Worm (Caenorhabditis elegans) whole organism, young adult: ENCODE data around the gene F44G4.7.

Experiments
- B0019.2 ChIP-seq: fragments of 200-800 bp; sonication (Bioruptor generic); conservative IDR thresholded peaks from 2 replicates; pipeline ENCODE4 v1.3.6; 2022; ENCODE audit warnings: missing genetic modification reagents, missing genetic modification characterization, missing compliant biosample characterization
- F22D6.2 ChIP-seq: sonication (generic microtip); optimal IDR thresholded peaks from 2 replicates; lab custom pipeline; 2016; ENCODE audit warnings: mild to moderate bottlenecking, missing genetic modification characterization, missing compliant biosample characterization
- K12H6.12 ChIP-seq: fragments of 200-800 bp; sonication (Bioruptor generic); optimal IDR thresholded peaks from 2 replicates; lab custom pipeline; 2018; ENCODE audit warnings: mild to moderate bottlenecking, missing genetic modification characterization, missing compliant biosample characterization
- T07F8.4 ChIP-seq: sonication (generic microtip); optimal IDR thresholded peaks from 2 replicates; lab custom pipeline; 2016; ENCODE audit warnings: mild to moderate bottlenecking, missing genetic modification characterization, moderate library complexity, missing compliant biosample characterization
- Y53F4B.3 ChIP-seq: fragments of 200-800 bp; sonication (Bioruptor generic); IDR thresholded peaks from 2 replicates; pipeline ENCODE4 v1.3.6; 2022; ENCODE audit warnings: missing genetic modification reagents, missing genetic modification characterization, missing compliant biosample characterization
- ccch-3 ChIP-seq: fragments of 200-800 bp; sonication (Bioruptor generic); optimal IDR thresholded peaks from 2 replicates; lab custom pipeline; 2018; ENCODE audit warnings: mild to moderate bottlenecking, missing genetic modification characterization, missing compliant biosample characterization
- cebp-1 ChIP-seq, 2 experiments: fragments of 200-800 bp in 1 of 2; sonication (Bioruptor generic) in 1 of 2; sonication (generic microtip) in 1 of 2; IDR thresholded peaks in 1 of 2; optimal IDR thresholded peaks in 1 of 2; 2 replicates each; pipeline versions ENCODE4 v1.3.6 to Lab custom; 2017 to 2022; ENCODE audit warnings: missing compliant biosample characterization in 2 of 2, missing genetic modification characterization in 2 of 2, mild to moderate bottlenecking in 1 of 2, missing genetic modification reagents in 1 of 2, moderate library complexity in 1 of 2
- ceh-27 ChIP-seq: fragments of 200-800 bp; sonication (Bioruptor generic); optimal IDR thresholded peaks from 2 replicates; lab custom pipeline; 2018; ENCODE audit warnings: mild to moderate bottlenecking, missing genetic modification characterization, moderate library complexity, missing compliant biosample characterization
- ceh-79 ChIP-seq: sonication (generic microtip); optimal IDR thresholded peaks from 2 replicates; lab custom pipeline; 2017; ENCODE audit warnings: mild to moderate bottlenecking, missing genetic modification characterization, missing compliant biosample characterization
- ceh-91 ChIP-seq: fragments of 200-800 bp; sonication (Bioruptor generic); IDR thresholded peaks from 2 replicates; pipeline ENCODE4 v1.3.6; 2022; ENCODE audit warnings: missing genetic modification reagents, missing genetic modification characterization, missing compliant biosample characterization
- chd-7 ChIP-seq: sonication (generic microtip); optimal IDR thresholded peaks from 2 replicates; lab custom pipeline; 2016; ENCODE audit warnings: mild to moderate bottlenecking, missing genetic modification characterization, moderate library complexity, missing compliant biosample characterization
- dox-1 ChIP-seq: fragments of 200-800 bp; sonication (Bioruptor generic); IDR thresholded peaks from 2 replicates; pipeline ENCODE4 v1.3.6; 2022; ENCODE audit warnings: missing genetic modification reagents, missing genetic modification characterization, missing compliant biosample characterization
- egrh-3 ChIP-seq: fragments of 200-800 bp; sonication (Bioruptor generic); IDR thresholded peaks from 2 replicates; pipeline ENCODE4 v1.3.6; 2022; ENCODE audit warnings: missing genetic modification reagents, missing genetic modification characterization, missing compliant biosample characterization
- hmg-1.2 ChIP-seq: fragments of 200-800 bp; sonication (Bioruptor generic); IDR thresholded peaks from 2 replicates; pipeline ENCODE4 v1.3.6; 2022; ENCODE audit warnings: missing genetic modification reagents, missing genetic modification characterization, missing compliant biosample characterization
- let-607 ChIP-seq, 2 experiments: fragments of 200-800 bp in 1 of 2; sonication (Bioruptor generic) in 1 of 2; sonication (generic microtip) in 1 of 2; optimal IDR thresholded peaks; 2 replicates each; lab custom pipeline; 2016 to 2018; ENCODE audit warnings: mild to moderate bottlenecking in 2 of 2, missing compliant biosample characterization in 2 of 2, missing genetic modification characterization in 2 of 2, moderate library complexity in 2 of 2, missing genotype in 1 of 2
- lin-35 ChIP-seq, 3 experiments: fragments of 150-350 bp in 2 of 3; sonication (generic microtip) in 1 of 3; optimal IDR thresholded peaks; 2 replicates each; lab custom pipeline; 2014 to 2018; ENCODE audit warnings: missing biosample characterization in 3 of 3, missing genetic modification characterization in 3 of 3, missing genetic modification reagents in 3 of 3
- lin-40 ChIP-seq: sonication (generic microtip); optimal IDR thresholded peaks from 2 replicates; lab custom pipeline; 2016; ENCODE audit warnings: missing genetic modification characterization, mild to moderate bottlenecking, missing compliant biosample characterization, missing genotype, missing genetic modification reagents
- lsy-27 ChIP-seq: sonication (generic microtip); optimal IDR thresholded peaks from 2 replicates; lab custom pipeline; 2017; ENCODE audit warnings: missing genetic modification characterization, mild to moderate bottlenecking, missing compliant biosample characterization, antibody characterized with exemption, missing genotype, borderline replicate concordance; ENCODE audit not compliant: insufficient read depth
- madf-10 ChIP-seq: sonication (generic microtip); optimal IDR thresholded peaks from 2 replicates; lab custom pipeline; 2016; ENCODE audit warnings: mild to moderate bottlenecking, missing genetic modification characterization, missing compliant biosample characterization
- madf-6 ChIP-seq: fragments of 200-800 bp; sonication (Bioruptor generic); IDR thresholded peaks from 2 replicates; pipeline ENCODE4 v1.3.6; 2022; ENCODE audit warnings: missing genetic modification reagents, missing genetic modification characterization, missing compliant biosample characterization
- madf-8 ChIP-seq: fragments of 200-800 bp; sonication (Bioruptor generic); conservative IDR thresholded peaks from 2 replicates; pipeline ENCODE4 v1.3.6; 2022; ENCODE audit warnings: missing genetic modification reagents, missing genetic modification characterization, missing compliant biosample characterization
- mcd-1 ChIP-seq: fragments of 200-800 bp; sonication (Bioruptor generic); IDR thresholded peaks from 2 replicates; pipeline ENCODE4 v1.3.6; 2022; ENCODE audit warnings: missing genetic modification reagents, missing genetic modification characterization, missing compliant biosample characterization
- mel-28 ChIP-seq: sonication (generic microtip); optimal IDR thresholded peaks from 2 replicates; lab custom pipeline; 2016; ENCODE audit warnings: borderline replicate concordance, mild to moderate bottlenecking, missing genetic modification characterization, missing compliant biosample characterization
- nhr-27 ChIP-seq: fragments of 200-800 bp; sonication (Bioruptor generic); optimal IDR thresholded peaks from 2 replicates; lab custom pipeline; 2018; ENCODE audit warnings: mild to moderate bottlenecking, missing genetic modification characterization, moderate library complexity, missing compliant biosample characterization
- pbrm-1 ChIP-seq: fragments of 200-800 bp; sonication (Bioruptor generic); IDR thresholded peaks from 2 replicates; pipeline ENCODE4 v1.3.6; 2022; ENCODE audit warnings: missing genetic modification reagents, missing genetic modification characterization, missing compliant biosample characterization
- rec-8 ChIP-seq, 2 experiments: sonication (generic microtip); optimal IDR thresholded peaks; 2 replicates each; lab custom pipeline; 2016; ENCODE audit warnings: mild to moderate bottlenecking in 2 of 2, missing genetic modification characterization in 2 of 2, missing genetic modification reagents in 2 of 2, missing genotype in 2 of 2, missing biosample characterization in 1 of 2, missing compliant biosample characterization in 1 of 2, moderate library complexity in 1 of 2
- tbx-9 ChIP-seq: sonication (generic microtip); optimal IDR thresholded peaks from 2 replicates; lab custom pipeline; 2016; ENCODE audit warnings: borderline replicate concordance, missing genetic modification characterization, inconsistent platforms, missing compliant biosample characterization
- zfh-2 ChIP-seq: fragments of 200-800 bp; sonication (Bioruptor generic); conservative IDR thresholded peaks from 2 replicates; pipeline ENCODE4 v1.3.6; 2022; ENCODE audit warnings: missing genetic modification reagents, missing genetic modification characterization, missing compliant biosample characterization
- zim-3 ChIP-seq: sonication (generic microtip); optimal IDR thresholded peaks from 2 replicates; lab custom pipeline; 2017; ENCODE audit warnings: mild to moderate bottlenecking, missing genetic modification characterization, moderate library complexity, missing compliant biosample characterization
- ztf-22 ChIP-seq: fragments of 200-800 bp; sonication (Bioruptor generic); optimal IDR thresholded peaks from 2 replicates; lab custom pipeline; 2018; ENCODE audit warnings: mild to moderate bottlenecking, missing genetic modification characterization, moderate library complexity, missing compliant biosample characterization
- ztf-6 ChIP-seq: fragments of 200-800 bp; sonication (Bioruptor generic); IDR thresholded peaks from 2 replicates; pipeline ENCODE4 v1.3.6; 2022; ENCODE audit warnings: missing genetic modification reagents, missing genetic modification characterization, missing compliant biosample characterization

F44G4.7 gene

ce11 chrII:9014877-9015505 lies 10.0 kb upstream of the F44G4.7 start:
- TF ChIP-seq tbx-9 (tag; lab: Kevin White, UChicago) = no peak
- TF ChIP-seq let-607 (tag; optimal IDR thresholded peaks at IDR 0.05; lab: Kevin White, UChicago) = no peak
- 0 out of 2 replicates have a peak, but pooled peaks have one; percentile 9 for TF ChIP-seq dox-1 (GFP tag; lab: Robert Waterston, UW)
- TF ChIP-seq madf-10 (tag; lab: Kevin White, UChicago) = no peak
- TF ChIP-seq, all 124 proteins: peak for 1

DNA sequence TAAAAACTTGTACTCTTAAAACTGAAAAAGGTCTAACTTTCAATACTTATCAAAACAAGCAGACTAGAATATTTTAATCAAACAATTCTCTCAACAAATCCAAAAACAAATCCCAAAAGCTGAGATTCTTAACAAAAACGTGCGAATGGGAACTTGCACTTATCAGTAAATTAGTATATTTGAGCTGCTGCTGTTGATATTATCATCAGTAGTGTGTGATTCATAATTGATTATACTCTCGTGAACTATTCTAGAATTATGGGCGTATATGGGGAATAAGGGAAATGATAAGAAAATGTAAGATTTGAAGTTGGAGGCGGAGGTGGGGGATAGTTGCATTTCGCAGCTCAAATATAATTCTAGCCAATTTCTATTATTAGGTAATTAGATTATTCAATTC lies 9.2 kb upstream of the F44G4.7 start:
- TF ChIP-seq ztf-22 (GFP tag; lab: Kevin White, UChicago) = no peak
- no peak for TF ChIP-seq lin-35 (GFP tag; optimal IDR thresholded peaks at IDR 0.05; lab: Kevin White, UChicago)

ce11 chrII:9013341-9013740 lies 8.4 kb upstream of the F44G4.7 start:
- no peak for TF ChIP-seq cebp-1 (GFP tag; IDR thresholded peaks at IDR 0.05; lab: Robert Waterston, UW)
- TF ChIP-seq cebp-1 (tag; optimal IDR thresholded peaks at IDR 0.05; lab: Kevin White, UChicago) = no peak
- TF ChIP-seq pbrm-1 (GFP tag; lab: Robert Waterston, UW) = no peak
- TF ChIP-seq egrh-3 (GFP tag; lab: Robert Waterston, UW) = peak; percentile 38; the same call in 1 of the 2 replicates
- 0 out of 2 replicates have a peak, but pooled peaks have one; percentile 19 for TF ChIP-seq hmg-1.2 (GFP tag; lab: Robert Waterston, UW)
- no peak for TF ChIP-seq let-607 (tag; optimal IDR thresholded peaks at IDR 0.05; lab: Kevin White, UChicago)
- TF ChIP-seq dox-1 (GFP tag; lab: Robert Waterston, UW) = peak; percentile 41; the same call in 1 of the 2 replicates
- TF ChIP-seq T07F8.4 (tag; lab: Kevin White, UChicago) = no peak
- no peak for TF ChIP-seq Y53F4B.3 (GFP tag; lab: Robert Waterston, UW)
- TF ChIP-seq zim-3 = no peak
- 0 out of 2 replicates have a peak, but pooled peaks have one; percentile 40 for TF ChIP-seq mcd-1 (GFP tag; lab: Robert Waterston, UW)
- no peak for TF ChIP-seq lin-40 (tag; lab: Kevin White, UChicago)
- TF ChIP-seq B0019.2 = no peak
- TF ChIP-seq ceh-27 (GFP tag; lab: Kevin White, UChicago) = peak; percentile 31
- peak; percentile 36 for TF ChIP-seq chd-7 (tag; lab: Kevin White, UChicago)
- TF ChIP-seq mel-28 (tag; lab: Kevin White, UChicago) = no peak
- TF ChIP-seq ceh-79 (tag; lab: Kevin White, UChicago) = no peak
- peak; percentile 93 for TF ChIP-seq zfh-2 (GFP tag; lab: Robert Waterston, UW)
- no peak for TF ChIP-seq madf-6 (GFP tag; lab: Robert Waterston, UW)
- no peak for TF ChIP-seq rec-8 (tag; optimal IDR thresholded peaks at IDR 0.05; lab: Kevin White, UChicago)
- TF ChIP-seq F22D6.2 = no peak
- TF ChIP-seq K12H6.12 (tag; lab: Kevin White, UChicago) = peak; percentile 55
- no peak for TF ChIP-seq madf-8 (GFP tag; lab: Robert Waterston, UW)
- TF ChIP-seq nhr-27 (tag; lab: Kevin White, UChicago) = no peak
- TF ChIP-seq ztf-6 = 0 out of 2 replicates have a peak, but pooled peaks have one; percentile 4
- TF ChIP-seq ccch-3 (GFP tag; lab: Kevin White, UChicago) = no peak
- no peak for TF ChIP-seq ceh-91 (GFP tag; lab: Robert Waterston, UW)
- TF ChIP-seq lsy-27 (tag; lab: Kevin White, UChicago) = no peak
